Fruit fly (Drosophila melanogaster): Measurements from ENCODE around the gene CG3655.
A peak's percentile ranks its signal among the peaks of the same experiment; 100 is the strongest.

The CG3655 gene

dm6 chrX:1134053-1135005, at the start of gene CG3655:
TSS of gene CG3655 (minus strand) at chrX:1134896.
- no peak for TF ChIP-seq noc (tag; optimal IDR thresholded peaks at IDR 0.05)

DNA sequence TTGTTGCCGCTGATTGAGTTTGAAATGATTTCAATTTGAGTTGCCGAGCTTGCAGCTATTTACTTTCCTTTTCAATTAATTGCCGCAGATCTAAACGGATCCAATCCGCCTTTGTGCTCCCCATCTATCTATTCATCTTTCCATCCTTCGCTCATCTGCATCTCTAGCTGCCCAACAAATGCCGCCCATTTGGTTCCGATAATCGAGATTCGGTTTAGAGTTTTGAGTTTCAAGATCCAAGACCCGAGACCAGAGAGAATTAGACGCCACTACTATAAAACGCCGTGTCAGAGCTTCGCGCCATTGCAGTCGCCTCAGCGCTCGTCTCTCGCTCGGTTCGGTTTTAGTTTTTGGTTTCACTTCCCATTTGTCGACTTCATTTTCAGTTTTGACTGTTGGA, 49.8 kb upstream of the CG3655 start, which contains the start of gene CG14626:
Gene CG14626 (plus strand): TSS at position 301 of the 400 bp plus-strand sequence.
- TF ChIP-seq noc (tag; optimal IDR thresholded peaks at IDR 0.05): no peak

DNA sequence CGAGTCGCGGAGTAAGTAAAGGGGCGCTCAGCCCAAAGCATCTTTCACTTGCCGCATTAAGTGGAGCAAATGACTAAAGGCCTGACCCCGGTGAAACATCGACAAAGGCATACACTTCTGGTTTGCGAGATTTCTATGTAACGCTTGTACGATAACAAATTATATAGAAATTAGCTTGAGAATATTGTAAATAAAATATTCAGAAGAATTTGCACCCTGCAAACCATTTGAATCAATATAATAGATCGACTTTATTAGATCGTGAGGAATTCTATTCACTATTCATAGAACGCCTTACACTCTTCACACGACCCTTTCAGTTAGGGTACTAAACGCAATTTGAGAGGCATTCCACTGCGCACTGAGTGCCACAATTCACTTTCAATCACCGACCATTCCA, 49.0 kb upstream of the CG3655 start:
- no peak for TF ChIP-seq noc (tag; optimal IDR thresholded peaks at IDR 0.05)

DNA sequence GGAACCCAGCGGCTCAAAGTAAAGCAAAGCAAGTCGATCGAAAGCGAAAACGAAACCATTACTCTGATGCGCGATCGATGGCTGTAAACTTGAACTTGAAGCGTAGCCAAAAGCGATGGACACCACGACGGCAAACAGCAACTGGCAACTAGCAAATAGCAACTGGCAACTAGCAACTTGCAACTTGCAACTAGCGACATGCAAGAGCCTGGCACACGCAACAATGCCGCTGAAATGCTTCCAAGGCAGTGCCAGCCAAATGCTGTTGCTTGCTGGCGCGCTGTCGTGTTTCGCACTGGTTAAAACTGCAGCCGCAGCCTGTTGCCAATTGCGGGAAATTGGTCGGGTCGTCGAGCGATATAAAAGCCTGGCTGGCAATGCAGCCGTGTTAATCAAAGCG, 46.6 kb upstream of the CG3655 start, which contains the start of gene CG14627:
Gene CG14627 (plus strand): TSS at position 301 of the 400 bp plus-strand sequence.
- no peak for TF ChIP-seq noc (tag; optimal IDR thresholded peaks at IDR 0.05)

dm6 chrX:1180865-1181264, 46.2 kb upstream of the CG3655 start:
- no peak for TF ChIP-seq noc (tag; optimal IDR thresholded peaks at IDR 0.05)

DNA sequence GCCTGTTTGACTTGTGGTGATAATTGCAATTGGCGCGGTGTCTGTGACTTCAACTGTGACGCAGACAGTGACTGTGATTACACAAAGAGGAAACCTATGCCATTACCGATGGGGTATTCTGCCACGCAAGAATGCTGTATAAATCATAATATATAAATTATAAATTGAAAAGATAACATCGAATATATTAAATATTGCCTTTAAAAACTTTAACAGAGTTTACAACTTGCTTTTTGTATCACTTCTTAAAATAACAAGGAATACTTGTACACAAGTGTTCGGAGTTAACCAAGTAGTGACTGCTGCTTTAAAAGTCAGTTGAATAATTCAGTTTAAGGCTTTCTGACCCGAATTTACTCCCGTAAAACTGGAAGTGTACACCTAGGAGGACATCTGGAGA, 45.2 kb upstream of the CG3655 start, which contains the start of gene CG11379:
Gene CG11379 (plus strand): TSS at position 301 of the 400 bp plus-strand sequence.
- no peak for TF ChIP-seq noc (tag; optimal IDR thresholded peaks at IDR 0.05)

- TF ChIP-seq noc (tag; optimal IDR thresholded peaks at IDR 0.05): no peak
Observed at dm6 chrX:1175993-1176392, 41.3 kb upstream of the CG3655 start, which contains the start of gene CG11384. TSS of gene CG11384 (minus strand) at chrX:1176035.

dm6 chrX:1173564-1173963, 38.9 kb upstream of the CG3655 start:
- no peak for TF ChIP-seq noc (tag; optimal IDR thresholded peaks at IDR 0.05)

- TF ChIP-seq noc (tag; optimal IDR thresholded peaks at IDR 0.05): no peak
Observed at dm6 chrX:1172756-1173422, 38.2 kb upstream of the CG3655 start.

DNA sequence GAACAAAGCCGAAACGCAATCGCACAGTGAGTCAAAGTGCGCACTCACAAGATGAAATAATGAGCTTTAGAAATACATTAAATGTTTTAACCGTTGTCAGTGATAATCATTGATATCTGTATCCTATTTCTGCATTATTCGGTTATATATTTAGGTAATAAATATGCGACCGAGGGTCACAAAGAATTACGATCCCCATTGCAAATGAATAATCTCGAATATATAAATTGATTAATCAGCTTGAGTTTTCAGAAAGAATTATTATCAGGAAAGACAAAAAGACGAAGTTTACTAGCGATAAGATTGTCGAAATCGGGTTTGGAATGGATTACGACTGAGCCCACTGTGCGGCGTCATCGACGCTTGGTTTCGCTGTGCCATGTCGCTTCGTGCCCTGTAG, 36.3 kb upstream of the CG3655 start:
- TF ChIP-seq noc (tag; optimal IDR thresholded peaks at IDR 0.05): peak; percentile 81

DNA sequence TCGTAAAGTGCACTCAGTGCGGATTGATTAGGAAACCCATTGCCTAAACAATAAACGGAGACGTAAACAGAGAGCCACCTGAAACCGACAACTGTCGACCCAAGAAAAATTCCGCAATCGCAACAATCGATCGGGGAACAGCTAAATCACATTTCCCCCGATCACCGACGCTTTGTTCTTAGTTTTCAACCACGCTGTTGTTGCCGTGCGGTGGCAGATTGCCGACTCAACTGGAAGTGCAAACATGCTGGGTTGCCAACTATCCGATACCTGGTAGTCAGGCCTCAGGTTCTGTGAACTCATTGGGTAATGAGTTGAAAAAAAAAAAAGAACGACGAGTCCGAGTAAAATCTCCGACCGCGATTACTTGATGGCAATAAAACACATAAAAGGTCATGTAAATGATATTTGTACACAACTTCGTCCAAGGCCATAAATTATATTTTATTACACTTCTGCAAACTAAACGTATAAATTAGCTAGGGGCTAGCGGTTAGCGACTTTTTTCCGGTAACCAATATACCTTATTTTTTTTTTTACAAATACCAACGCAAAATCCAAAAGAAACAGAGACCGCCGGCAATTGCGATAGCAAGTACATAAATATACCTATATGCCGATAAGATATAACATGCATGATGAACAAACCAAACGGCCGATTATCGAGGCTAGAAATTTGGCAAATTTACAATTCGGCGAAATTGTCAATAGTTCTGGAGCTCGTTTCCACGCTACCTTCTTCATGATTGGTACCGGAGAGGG, 35.6 kb upstream of the CG3655 start, which contains the start of gene CG11378:
Gene CG11378 (plus strand): TSS at position 712 of the 762 bp plus-strand sequence.
- peak; percentile 61 for TF ChIP-seq noc (tag; optimal IDR thresholded peaks at IDR 0.05)

- TF ChIP-seq noc (tag; optimal IDR thresholded peaks at IDR 0.05): no peak
Observed at dm6 chrX:1161913-1162439, 27.3 kb upstream of the CG3655 start, which contains the start of gene eIF4E7. TSS of gene eIF4E7 (minus strand) at chrX:1162389.

- TF ChIP-seq noc (tag; optimal IDR thresholded peaks at IDR 0.05): no peak
Observed at dm6 chrX:1145344-1145743, 10.6 kb upstream of the CG3655 start, which contains the start of gene CG14628. TSS of gene CG14628 (plus strand) at chrX:1145644.

- TF ChIP-seq noc (tag; optimal IDR thresholded peaks at IDR 0.05): no peak
Observed at dm6 chrX:1142567-1143347, 8.1 kb upstream of the CG3655 start.

DNA sequence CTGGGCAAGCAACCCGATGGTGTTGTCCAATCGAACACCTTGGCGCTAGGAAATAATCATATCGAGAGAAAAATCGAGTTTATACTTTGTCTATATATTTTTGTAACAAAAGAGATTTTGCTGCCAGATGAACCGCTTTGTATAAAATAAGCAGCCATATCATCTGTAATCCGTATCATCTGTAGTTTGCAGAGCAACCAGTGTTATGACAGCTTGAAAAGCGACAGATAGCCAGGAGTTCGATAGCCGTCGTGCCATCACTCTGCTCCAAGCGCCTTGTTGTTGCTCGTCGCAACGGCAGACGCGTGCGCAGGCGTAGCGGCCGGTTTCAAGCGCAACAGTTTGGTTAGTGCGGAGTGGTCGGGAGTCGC, 295 bp upstream of the CG3655 start:
- TF ChIP-seq noc (tag; optimal IDR thresholded peaks at IDR 0.05): no peak
